Fruit fly (Drosophila melanogaster) whole organism, embryonic: ENCODE results near the gene Hnf4.

Experiments
- Awh ChIP-seq: fragments of 200-800 bp; sonication (Bioruptor generic); IDR thresholded peaks from 2 replicates; pipeline ENCODE4, ENCODE4 v1.3.6; 2022; ENCODE audit warnings: missing biosample characterization, missing genetic modification characterization
- B-H1 ChIP-seq: fragments of 200-800 bp; sonication (Bioruptor generic); IDR thresholded peaks from 3 replicates; pipeline ENCODE4 v1.3.6; 2022; ENCODE audit warnings: missing biosample characterization, missing genetic modification characterization
- B-H2 ChIP-seq: fragments of 200-800 bp; sonication (Bioruptor generic); optimal IDR thresholded peaks from 2 replicates; lab custom pipeline; 2018; ENCODE audit warnings: missing biosample characterization, mild to moderate bottlenecking, missing genetic modification characterization
- CG1024 ChIP-seq: fragments of 200-800 bp; sonication (Bioruptor generic); IDR thresholded peaks from 2 replicates; pipeline ENCODE4 v1.3.6; 2022; ENCODE audit warnings: missing biosample characterization, missing genetic modification characterization
- CG10274 ChIP-seq: fragments of 200-800 bp; sonication (Bioruptor generic); optimal IDR thresholded peaks from 3 replicates; lab custom pipeline; 2017; ENCODE audit warnings: missing biosample characterization, mild to moderate bottlenecking, missing genetic modification characterization
- CG10565 ChIP-seq: fragments of 200-800 bp; sonication (Bioruptor generic); optimal IDR thresholded peaks from 3 replicates; lab custom pipeline; 2016; ENCODE audit warnings: missing biosample characterization, mild to moderate bottlenecking, missing genetic modification characterization
- CG11247 ChIP-seq: fragments of 200-800 bp; sonication (Bioruptor generic); IDR thresholded peaks from 2 replicates; pipeline ENCODE4 v1.3.6; 2022; ENCODE audit warnings: missing biosample characterization, missing genetic modification characterization
- CG12219 ChIP-seq: fragments of 200-800 bp; sonication (Bioruptor generic); optimal IDR thresholded peaks from 3 replicates; lab custom pipeline; 2018; ENCODE audit warnings: missing biosample characterization, mild to moderate bottlenecking, missing genetic modification characterization
- CG1602 ChIP-seq: fragments of 200-800 bp; sonication (Bioruptor generic); optimal IDR thresholded peaks from 3 replicates; lab custom pipeline; 2016; ENCODE audit warnings: missing biosample characterization, missing genetic modification characterization
- CG2120 ChIP-seq: fragments of 200-800 bp; sonication (Bioruptor generic); optimal IDR thresholded peaks from 3 replicates; lab custom pipeline; 2016; ENCODE audit warnings: missing biosample characterization, missing genetic modification characterization
- CG33213 ChIP-seq: fragments of 200-800 bp; sonication (Bioruptor generic); optimal IDR thresholded peaks from 3 replicates; lab custom pipeline; 2016; ENCODE audit warnings: missing biosample characterization, missing genetic modification characterization
- CG34224 ChIP-seq: fragments of 200-800 bp; sonication (Bioruptor generic); IDR thresholded peaks from 3 replicates; pipeline ENCODE4 v1.3.6; 2022; ENCODE audit warnings: missing biosample characterization, missing genetic modification characterization; ENCODE audit not compliant: partially characterized antibody
- CG34376 ChIP-seq: fragments of 200-800 bp; sonication (Bioruptor generic); optimal IDR thresholded peaks from 2 replicates; lab custom pipeline; 2018; ENCODE audit warnings: missing biosample characterization, mild to moderate bottlenecking, missing genetic modification characterization
- CG3726 ChIP-seq: fragments of 200-800 bp; sonication (Bioruptor generic); IDR thresholded peaks from 3 replicates; pipeline ENCODE4, ENCODE4 v1.3.6; 2022; ENCODE audit warnings: missing biosample characterization, missing genetic modification characterization
- CG6654 ChIP-seq: fragments of 200-800 bp; sonication (Bioruptor generic); optimal IDR thresholded peaks from 2 replicates; lab custom pipeline; 2017; ENCODE audit warnings: missing biosample characterization, mild to moderate bottlenecking, missing genetic modification characterization
- CG6765 ChIP-seq: fragments of 200-800 bp; sonication (Bioruptor generic); optimal IDR thresholded peaks from 3 replicates; lab custom pipeline; 2017; ENCODE audit warnings: missing biosample characterization, mild to moderate bottlenecking, missing genetic modification characterization
- CG6791 ChIP-seq: fragments of 200-800 bp; sonication (Bioruptor generic); IDR thresholded peaks from 3 replicates; pipeline ENCODE4 v1.3.6; 2022; ENCODE audit warnings: missing biosample characterization, missing genetic modification characterization; ENCODE audit not compliant: partially characterized antibody
- CG7963 ChIP-seq: fragments of 200-800 bp; sonication (Bioruptor generic); IDR thresholded peaks from 3 replicates; pipeline ENCODE4 v1.3.6; 2022; ENCODE audit warnings: missing biosample characterization, missing genetic modification characterization; ENCODE audit not compliant: partially characterized antibody
- CG8359 ChIP-seq: fragments of 200-800 bp; sonication (Bioruptor generic); optimal IDR thresholded peaks from 2 replicates; lab custom pipeline; 2017; ENCODE audit warnings: missing biosample characterization, mild to moderate bottlenecking, missing genetic modification characterization, borderline replicate concordance
- CG8478 ChIP-seq: fragments of >200 bp; optimal IDR thresholded peaks from 2 replicates; lab custom pipeline; 2018
- CG8765 ChIP-seq: fragments of 200-800 bp; sonication (Bioruptor generic); IDR thresholded peaks from 2 replicates; pipeline ENCODE4 v1.3.6; 2022; ENCODE audit warnings: missing biosample characterization, missing genetic modification characterization
- D ChIP-seq, 2 experiments: fragments of 200-800 bp in 1 of 2; fragments of >200 bp in 1 of 2; sonication (Bioruptor generic) in 1 of 2; optimal IDR thresholded peaks; 2 replicates in 1 of 2; 3 replicates in 1 of 2; lab custom pipeline; 2017; ENCODE audit warnings: mild to moderate bottlenecking in 1 of 2, missing biosample characterization in 1 of 2, missing genetic modification characterization in 1 of 2, missing genetic modification reagents in 1 of 2
- Dip3 ChIP-seq: fragments of 200-800 bp; sonication (Bioruptor generic); optimal IDR thresholded peaks from 3 replicates; lab custom pipeline; 2016; ENCODE audit warnings: missing biosample characterization, missing genetic modification characterization
- Eip74EF ChIP-seq, 2 experiments: fragments of 200-800 bp in 1 of 2; fragments of >200 bp in 1 of 2; sonication (Bioruptor generic) in 1 of 2; optimal IDR thresholded peaks; 2 replicates each; lab custom pipeline; 2017 to 2019; ENCODE audit warnings: missing biosample characterization in 2 of 2, missing genetic modification characterization in 2 of 2, mild to moderate bottlenecking in 1 of 2, moderate library complexity in 1 of 2
- Ets65A ChIP-seq: fragments of 200-800 bp; sonication (Bioruptor generic); peaks from one replicate; lab custom pipeline; 2016; ENCODE audit warnings: missing biosample characterization, missing genetic modification characterization
- HHEX ChIP-seq: fragments of 200-800 bp; sonication (Bioruptor generic); optimal IDR thresholded peaks from 3 replicates; lab custom pipeline; 2017; ENCODE audit warnings: missing biosample characterization, mild to moderate bottlenecking, missing genetic modification characterization, missing genetic modification reagents
- Hmr ChIP-seq: fragments of 200-800 bp; sonication (Bioruptor generic); optimal IDR thresholded peaks from 3 replicates; lab custom pipeline; 2017; ENCODE audit warnings: mild to moderate bottlenecking, missing biosample characterization, missing genetic modification reagents, missing genetic modification characterization
- Lpt ChIP-seq: fragments of >200 bp; optimal IDR thresholded peaks from 2 replicates; lab custom pipeline; 2018; ENCODE audit warnings: missing biosample characterization, missing genetic modification characterization
- Scr ChIP-seq: fragments of 200-800 bp; sonication (Bioruptor generic); IDR thresholded peaks from 2 replicates; pipeline ENCODE4 v1.3.6; 2022; ENCODE audit warnings: missing biosample characterization, missing genetic modification characterization; ENCODE audit not compliant: partially characterized antibody
- Stat92E ChIP-seq, 3 experiments: fragments of >200 bp in 2 of 3; fragments of 200-800 bp in 1 of 3; sonication (Bioruptor generic) in 1 of 3; optimal IDR thresholded peaks; 2 replicates each; lab custom pipeline; 2017 to 2019; ENCODE audit warnings: missing biosample characterization in 3 of 3, missing genetic modification characterization in 3 of 3, mild to moderate bottlenecking in 1 of 3, moderate library complexity in 1 of 3
- ara ChIP-seq: fragments of 200-800 bp; sonication (Bioruptor generic); IDR thresholded peaks from 2 replicates; pipeline ENCODE4 v1.3.6; 2022; ENCODE audit warnings: missing biosample characterization, missing genetic modification characterization
- az2 ChIP-seq: fragments of 200-800 bp; sonication (Bioruptor generic); optimal IDR thresholded peaks from 3 replicates; lab custom pipeline; 2016; ENCODE audit warnings: missing biosample characterization, missing genetic modification characterization
- croc ChIP-seq: fragments of 200-800 bp; sonication (Bioruptor generic); conservative IDR thresholded peaks from 3 replicates; pipeline ENCODE4 v1.3.6; 2022; ENCODE audit warnings: missing biosample characterization, missing genetic modification characterization
- danr ChIP-seq: fragments of 200-800 bp; sonication (Bioruptor generic); IDR thresholded peaks from 2 replicates; pipeline ENCODE4 v1.3.6; 2022; ENCODE audit warnings: missing biosample characterization, missing genetic modification characterization
- eyg ChIP-seq: fragments of 200-800 bp; sonication (Bioruptor generic); optimal IDR thresholded peaks from 3 replicates; lab custom pipeline; 2016; ENCODE audit warnings: missing biosample characterization, missing genetic modification characterization
- gfzf ChIP-seq: fragments of 200-800 bp; sonication (Bioruptor generic); optimal IDR thresholded peaks from 2 replicates; lab custom pipeline; 2016; ENCODE audit warnings: missing biosample characterization, mild to moderate bottlenecking, missing genetic modification characterization, moderate library complexity
- ham ChIP-seq: fragments of 200-800 bp; sonication (Bioruptor generic); IDR thresholded peaks from 2 replicates; pipeline ENCODE4 v1.3.6; 2022; ENCODE audit warnings: missing biosample characterization, missing genetic modification characterization
- inv ChIP-seq: fragments of 200-800 bp; sonication (Bioruptor generic); IDR thresholded peaks from 2 replicates; pipeline ENCODE4 v1.3.6; 2022; ENCODE audit warnings: missing biosample characterization, missing genetic modification characterization; ENCODE audit not compliant: partially characterized antibody
- klu ChIP-seq: fragments of 200-800 bp; sonication (Bioruptor generic); IDR thresholded peaks from 2 replicates; pipeline ENCODE4 v1.3.6; 2022; ENCODE audit warnings: missing biosample characterization, missing genetic modification characterization
- knrl ChIP-seq: fragments of 200-800 bp; sonication (Bioruptor generic); IDR thresholded peaks from 3 replicates; pipeline ENCODE4 v1.3.6; 2022; ENCODE audit warnings: missing biosample characterization, missing genetic modification characterization; ENCODE audit not compliant: partially characterized antibody
- luna ChIP-seq: fragments of 200-800 bp; sonication (Bioruptor generic); optimal IDR thresholded peaks from 2 replicates; lab custom pipeline; 2016; ENCODE audit warnings: missing biosample characterization, missing genetic modification characterization
- nmo ChIP-seq: fragments of 200-800 bp; sonication (Bioruptor generic); optimal IDR thresholded peaks from 2 replicates; lab custom pipeline; 2018; ENCODE audit warnings: missing biosample characterization, mild to moderate bottlenecking, missing genetic modification characterization, moderate library complexity
- odd ChIP-seq: fragments of 200-800 bp; sonication (Bioruptor generic); optimal IDR thresholded peaks from 2 replicates; lab custom pipeline; 2017; ENCODE audit warnings: missing biosample characterization, mild to moderate bottlenecking, missing genetic modification characterization
- seq ChIP-seq: fragments of 200-800 bp; sonication (Bioruptor generic); IDR thresholded peaks from 2 replicates; pipeline ENCODE4 v1.3.6; 2022; ENCODE audit warnings: missing biosample characterization, missing genetic modification characterization
- sisA ChIP-seq: fragments of 200-800 bp; sonication (Bioruptor generic); IDR thresholded peaks from 2 replicates; pipeline ENCODE4 v1.3.6; 2022; ENCODE audit warnings: missing biosample characterization, missing genetic modification characterization
- sr ChIP-seq: fragments of 200-800 bp; sonication (Bioruptor generic); IDR thresholded peaks from 3 replicates; pipeline ENCODE4 v1.3.6; 2022; ENCODE audit warnings: missing biosample characterization, missing genetic modification characterization
- vvl ChIP-seq: fragments of 200-800 bp; sonication (Bioruptor generic); IDR thresholded peaks from 2 replicates; pipeline ENCODE4 v1.3.6; 2022; ENCODE audit warnings: missing biosample characterization, missing genetic modification characterization
- zfh2 ChIP-seq: fragments of 200-800 bp; sonication (Bioruptor generic); optimal IDR thresholded peaks from 2 replicates; lab custom pipeline; 2016; ENCODE audit warnings: missing biosample characterization, missing genetic modification characterization

Hnf4 gene

DNA sequence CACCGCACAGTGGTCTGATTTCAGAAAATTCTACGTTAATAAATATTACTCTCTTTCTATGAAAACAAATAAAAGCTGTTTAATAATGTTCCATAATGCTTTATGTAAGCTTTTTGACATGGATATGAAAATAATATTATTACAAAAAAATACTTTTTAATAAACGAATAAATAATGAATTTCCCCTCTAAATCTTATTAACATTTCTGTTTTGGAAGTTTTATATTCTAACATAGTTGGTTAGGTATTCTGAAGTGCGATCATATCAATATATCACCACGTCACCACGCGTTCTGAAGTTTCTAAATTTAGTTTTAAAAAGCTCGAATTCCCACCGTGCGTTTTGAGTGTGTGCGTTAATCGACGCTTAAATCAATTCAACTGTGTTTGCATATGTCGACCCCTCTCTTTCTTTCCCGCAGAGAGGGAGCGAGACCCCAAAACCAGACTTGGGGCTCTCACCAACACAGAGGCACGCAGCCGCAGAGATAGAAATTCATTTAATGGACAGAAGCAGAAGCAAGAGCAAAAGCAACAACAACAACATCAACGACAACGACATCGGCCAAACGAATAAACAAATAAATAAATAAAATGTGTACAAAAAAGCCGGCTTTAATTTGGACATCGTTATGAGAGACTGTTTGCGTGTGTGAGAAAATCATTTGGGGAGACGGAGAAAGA is 18.0 kb downstream of the Hnf4 start (continued):
- peak; percentile 67 for TF ChIP-seq B-H2 (GFP tag; lab: Kevin White, UChicago)
- TF ChIP-seq CG10565 (GFP tag; lab: Kevin White, UChicago), result peak; percentile 12
- TF ChIP-seq CG6654, result peak; percentile 66
- peak; percentile 87 for TF ChIP-seq odd (GFP tag; lab: Kevin White, UChicago)
- TF ChIP-seq CG34224 (GFP tag; lab: Robert Waterston, UW), result peak; percentile 17; the same call in 1 of the 3 replicates
- TF ChIP-seq danr, result peak; percentile 29; the same call in 1 of the 2 replicates
- TF ChIP-seq Stat92E (GFP tag; optimal IDR thresholded peaks at IDR 0.05; lab: Kevin White, UChicago), result peak in 1 of 3 experiments; percentile 58
- no peak; the same call in 1 of the 3 replicates for TF ChIP-seq sr
- TF ChIP-seq nmo (GFP tag; lab: Kevin White, UChicago), result peak; percentile 94
- TF ChIP-seq CG33213, result peak; percentile 53
- TF ChIP-seq CG34376, result peak; percentile 82
- no peak for TF ChIP-seq Scr (GFP tag; lab: Robert Waterston, UW)
- no peak for TF ChIP-seq inv (GFP tag; lab: Robert Waterston, UW)
- TF ChIP-seq gfzf, result no peak
- 0 out of 3 replicates have a peak, but pooled peaks have one; percentile 43 for TF ChIP-seq CG3726 (GFP tag; lab: Robert Waterston, UW)
- TF ChIP-seq knrl (GFP tag; lab: Robert Waterston, UW), result peak; percentile 24; the same call in 1 of the 3 replicates
- TF ChIP-seq zfh2 (GFP tag; lab: Kevin White, UChicago), result peak; percentile 24
- no peak for TF ChIP-seq CG8478 (lab: Kevin White, UChicago)
- TF ChIP-seq seq (GFP tag; lab: Robert Waterston, UW), result peak; percentile 78
- no peak for TF ChIP-seq CG8765 (GFP tag; lab: Robert Waterston, UW)
- TF ChIP-seq CG7963 (GFP tag; lab: Robert Waterston, UW), result no peak; the same call in 2 of the 3 replicates
- peak; percentile 74; the same call in 2 of the 3 replicates for TF ChIP-seq croc (GFP tag; lab: Robert Waterston, UW)
- peak; percentile 71 for TF ChIP-seq CG2120
- no peak for TF ChIP-seq ham (GFP tag; lab: Robert Waterston, UW)
- TF ChIP-seq HHEX (GFP tag; lab: Kevin White, UChicago), result peak; percentile 84
- peak; percentile 46; the same call in 1 of the 2 replicates for TF ChIP-seq ara
- TF ChIP-seq CG12219 (GFP tag; lab: Kevin White, UChicago), result peak; percentile 44
- TF ChIP-seq Ets65A (GFP tag; lab: Kevin White, UChicago), result peak; percentile 66
- no peak for TF ChIP-seq D (optimal IDR thresholded peaks at IDR 0.05; lab: Kevin White, UChicago)
- peak; percentile 91 for TF ChIP-seq D (GFP tag; optimal IDR thresholded peaks at IDR 0.05; lab: Kevin White, UChicago)
- peak; percentile 27; the same call in 1 of the 2 replicates for TF ChIP-seq CG11247
- peak; percentile 73 for TF ChIP-seq CG1602 (GFP tag; lab: Kevin White, UChicago)
- TF ChIP-seq Eip74EF (GFP tag; optimal IDR thresholded peaks at IDR 0.05; lab: Kevin White, UChicago), result peak in 1 of 2 experiments; percentile 92
- peak; percentile 37; the same call in 2 of the 3 replicates for TF ChIP-seq B-H1 (GFP tag; lab: Robert Waterston, UW)
- peak; percentile 64 for TF ChIP-seq CG8359
- peak; percentile 90 for TF ChIP-seq Hmr (GFP tag; lab: Kevin White, UChicago)
- no peak for TF ChIP-seq CG6791 (GFP tag; lab: Robert Waterston, UW)
- TF ChIP-seq luna (GFP tag; lab: Kevin White, UChicago), result no peak
- TF ChIP-seq CG10274 (GFP tag; lab: Kevin White, UChicago), result peak; percentile 64
- TF ChIP-seq az2 (GFP tag; lab: Kevin White, UChicago), result peak; percentile 84
- TF ChIP-seq klu, result peak; percentile 58; the same call in 1 of the 2 replicates
- TF ChIP-seq sisA (GFP tag; lab: Robert Waterston, UW), result peak; percentile 67; the same call in 1 of the 2 replicates
- TF ChIP-seq Dip3 (GFP tag; lab: Kevin White, UChicago), result no peak
- peak; percentile 83 for TF ChIP-seq CG6765 (GFP tag; lab: Kevin White, UChicago)
- peak; percentile 85 for TF ChIP-seq vvl
- no peak for TF ChIP-seq Lpt (GFP tag; lab: Kevin White, UChicago)
- no peak for TF ChIP-seq CG1024
- TF ChIP-seq Awh (GFP tag; lab: Robert Waterston, UW), result 0 out of 2 replicates have a peak, but pooled peaks have one; percentile 6
- TF ChIP-seq eyg (GFP tag; lab: Kevin White, UChicago), result no peak
